Worm (Caenorhabditis elegans) whole organism, L1 larva: ENCODE results near the gene frpr-10.

ENCODE experiments used
- C04F5.9 ChIP-seq: sonication (generic microtip); optimal IDR thresholded peaks from 2 replicates; lab custom pipeline; 2016; ENCODE audit warnings: missing genetic modification characterization, missing compliant biosample characterization
- C34B4.2 ChIP-seq: sonication (generic microtip); optimal IDR thresholded peaks from 2 replicates; lab custom pipeline; 2017; ENCODE audit warnings: mild to moderate bottlenecking, missing genetic modification characterization, missing compliant biosample characterization
- aha-1 ChIP-seq: fragments of 150-350 bp; optimal IDR thresholded peaks from 2 replicates; lab custom pipeline; 2014; ENCODE audit warnings: missing biosample characterization, missing genetic modification characterization
- alr-1 ChIP-seq: fragments of 200-800 bp; sonication (Bioruptor generic); optimal IDR thresholded peaks from 2 replicates; lab custom pipeline; 2018; ENCODE audit warnings: borderline replicate concordance, mild to moderate bottlenecking, missing genetic modification characterization, missing compliant biosample characterization
- aly-2 ChIP-seq: fragments of 150-350 bp; optimal IDR thresholded peaks from 2 replicates; lab custom pipeline; 2014; ENCODE audit warnings: missing biosample characterization, missing genetic modification characterization
- ama-1 ChIP-seq: fragments of 150-350 bp; optimal IDR thresholded peaks from 2 replicates; lab custom pipeline; 2014
- blmp-1 ChIP-seq: fragments of 150-350 bp; optimal IDR thresholded peaks from 2 replicates; lab custom pipeline; 2014; ENCODE audit warnings: missing biosample characterization, missing genetic modification characterization
- ceh-8 ChIP-seq: fragments of 200-800 bp; sonication (Bioruptor generic); optimal IDR thresholded peaks from 2 replicates; lab custom pipeline; 2018; ENCODE audit warnings: mild to moderate bottlenecking, missing genetic modification characterization, moderate library complexity, missing compliant biosample characterization
- ceh-82 ChIP-seq, 3 experiments: fragments of 150-350 bp in 1 of 3; sonication (generic microtip) in 2 of 3; optimal IDR thresholded peaks; 2 replicates each; lab custom pipeline; 2014 to 2017; ENCODE audit warnings: missing biosample characterization in 3 of 3, missing genetic modification characterization in 3 of 3
- dsc-1 ChIP-seq: sonication (generic microtip); optimal IDR thresholded peaks from 2 replicates; lab custom pipeline; 2016; ENCODE audit warnings: mild to moderate bottlenecking, missing genetic modification characterization, missing compliant biosample characterization
- efl-3 ChIP-seq: fragments of 200-800 bp; sonication (Bioruptor generic); optimal IDR thresholded peaks from 2 replicates; lab custom pipeline; 2018; ENCODE audit warnings: mild to moderate bottlenecking, missing genetic modification characterization, missing compliant biosample characterization
- egl-13 ChIP-seq: sonication (generic microtip); optimal IDR thresholded peaks from 2 replicates; lab custom pipeline; 2016; ENCODE audit warnings: missing genotype, missing genetic modification reagents, missing genetic modification characterization, missing compliant biosample characterization
- elt-2 ChIP-seq: sonication (generic microtip); optimal IDR thresholded peaks from 2 replicates; lab custom pipeline; 2016; ENCODE audit warnings: missing genetic modification characterization, mild to moderate bottlenecking, inconsistent platforms, missing compliant biosample characterization, missing genetic modification reagents
- ets-5 ChIP-seq: fragments of 200-800 bp; sonication (Bioruptor generic); IDR thresholded peaks from 2 replicates; pipeline ENCODE4 v1.3.6; 2022; ENCODE audit warnings: missing genetic modification characterization, missing compliant biosample characterization
- fkh-10 ChIP-seq: sonication (generic microtip); optimal IDR thresholded peaks from 2 replicates; lab custom pipeline; 2017; ENCODE audit warnings: missing biosample characterization, missing genetic modification reagents, missing genetic modification characterization
- fkh-4 ChIP-seq: sonication (generic microtip); optimal IDR thresholded peaks from 2 replicates; lab custom pipeline; 2016; ENCODE audit warnings: missing compliant biosample characterization, missing genetic modification characterization, borderline replicate concordance
- hlh-17 ChIP-seq: fragments of 200-800 bp; sonication (Bioruptor generic); optimal IDR thresholded peaks from 2 replicates; lab custom pipeline; 2018; ENCODE audit warnings: missing genetic modification characterization, mild to moderate bottlenecking, missing compliant biosample characterization, moderate library complexity, borderline replicate concordance
- hlh-4 ChIP-seq: sonication (generic microtip); optimal IDR thresholded peaks from 2 replicates; lab custom pipeline; 2016; ENCODE audit warnings: mild to moderate bottlenecking, missing genetic modification characterization, missing compliant biosample characterization
- hpl-2 ChIP-seq: fragments of 150-350 bp; optimal IDR thresholded peaks from 2 replicates; lab custom pipeline; 2014; ENCODE audit warnings: missing biosample characterization, missing genetic modification reagents, missing genetic modification characterization
- irx-1 ChIP-seq: sonication (generic microtip); optimal IDR thresholded peaks from 2 replicates; lab custom pipeline; 2016; ENCODE audit warnings: missing genetic modification characterization, missing compliant biosample characterization
- jun-1 ChIP-seq: fragments of 150-350 bp; optimal IDR thresholded peaks from 2 replicates; lab custom pipeline; 2014; ENCODE audit warnings: missing biosample characterization, missing genetic modification reagents, missing genetic modification characterization
- lin-13 ChIP-seq: fragments of 150-350 bp; optimal IDR thresholded peaks from 2 replicates; lab custom pipeline; 2014; ENCODE audit warnings: missing biosample characterization, missing genetic modification reagents, missing genetic modification characterization
- lin-15B ChIP-seq: fragments of 150-350 bp; sonication (generic microtip); optimal IDR thresholded peaks from 3 replicates; lab custom pipeline; 2014; ENCODE audit warnings: missing biosample characterization, missing genetic modification characterization
- lin-35 ChIP-seq, 2 experiments: fragments of 150-350 bp; optimal IDR thresholded peaks; 2 replicates each; lab custom pipeline; 2014; ENCODE audit warnings: missing biosample characterization in 2 of 2, missing genetic modification characterization in 2 of 2, missing genetic modification reagents in 2 of 2
- lin-39 ChIP-seq: fragments of 150-350 bp; optimal IDR thresholded peaks from 2 replicates; lab custom pipeline; 2014; ENCODE audit warnings: missing biosample characterization, missing genetic modification reagents, missing genetic modification characterization
- lir-3 ChIP-seq: sonication (generic microtip); optimal IDR thresholded peaks from 2 replicates; lab custom pipeline; 2016; ENCODE audit warnings: mild to moderate bottlenecking, missing genetic modification characterization, moderate library complexity, missing compliant biosample characterization; ENCODE audit not compliant: poor library complexity
- mab-9 ChIP-seq: fragments of 200-800 bp; sonication (Bioruptor generic); IDR thresholded peaks from 2 replicates; pipeline ENCODE4 v1.3.6; 2022; ENCODE audit warnings: missing genetic modification reagents, missing genetic modification characterization, missing compliant biosample characterization
- mep-1 ChIP-seq: fragments of 150-350 bp; optimal IDR thresholded peaks from 2 replicates; lab custom pipeline; 2014; ENCODE audit warnings: missing biosample characterization, missing genetic modification characterization
- nhr-11 ChIP-seq: fragments of 150-350 bp; optimal IDR thresholded peaks from 2 replicates; lab custom pipeline; 2014; ENCODE audit warnings: missing biosample characterization, missing genetic modification characterization
- nhr-20 ChIP-seq: sonication (generic microtip); optimal IDR thresholded peaks from 2 replicates; lab custom pipeline; 2016; ENCODE audit warnings: mild to moderate bottlenecking, missing genetic modification characterization, missing compliant biosample characterization
- nhr-237 ChIP-seq: fragments of 150-350 bp; optimal IDR thresholded peaks from 2 replicates; lab custom pipeline; 2014; ENCODE audit warnings: missing biosample characterization, missing genetic modification characterization
- nhr-28 ChIP-seq: fragments of 150-350 bp; optimal IDR thresholded peaks from 2 replicates; lab custom pipeline; 2014; ENCODE audit warnings: missing biosample characterization, missing genetic modification characterization
- nhr-47 ChIP-seq: sonication (generic microtip); optimal IDR thresholded peaks from 2 replicates; lab custom pipeline; 2016; ENCODE audit warnings: mild to moderate bottlenecking, missing genetic modification characterization, moderate library complexity, missing compliant biosample characterization
- nhr-71 ChIP-seq: sonication (generic microtip); optimal IDR thresholded peaks from 2 replicates; lab custom pipeline; 2016; ENCODE audit warnings: mild to moderate bottlenecking, missing genetic modification characterization, moderate library complexity, missing compliant biosample characterization
- nhr-76 ChIP-seq: sonication (generic microtip); optimal IDR thresholded peaks from 2 replicates; lab custom pipeline; 2017; ENCODE audit warnings: missing biosample characterization, missing genetic modification characterization
- nhr-77 ChIP-seq: fragments of 150-350 bp; optimal IDR thresholded peaks from 2 replicates; lab custom pipeline; 2014; ENCODE audit warnings: missing biosample characterization, missing genetic modification characterization
- nhr-84 ChIP-seq: sonication (generic microtip); optimal IDR thresholded peaks from 2 replicates; lab custom pipeline; 2017; ENCODE audit warnings: missing biosample characterization, missing genetic modification characterization
- nhr-85 ChIP-seq: sonication (generic microtip); peaks from one replicate; lab custom pipeline; 2016; ENCODE audit warnings: missing genetic modification characterization, inconsistent platforms, missing compliant biosample characterization
- pax-3 ChIP-seq: fragments of 200-800 bp; sonication (Bioruptor generic); optimal IDR thresholded peaks from 2 replicates; lab custom pipeline; 2018; ENCODE audit warnings: mild to moderate bottlenecking, missing genetic modification characterization, moderate library complexity, missing compliant biosample characterization
- pqm-1 ChIP-seq: sonication (generic microtip); optimal IDR thresholded peaks from 3 replicates; lab custom pipeline; 2017; ENCODE audit warnings: missing biosample characterization, missing genetic modification characterization
- rnt-1 ChIP-seq: sonication (generic microtip); optimal IDR thresholded peaks from 2 replicates; lab custom pipeline; 2016; ENCODE audit warnings: mild to moderate bottlenecking, missing genetic modification characterization, moderate library complexity, missing compliant biosample characterization
- skn-1 ChIP-seq: fragments of 150-350 bp; optimal IDR thresholded peaks from 2 replicates; lab custom pipeline; 2014; ENCODE audit warnings: missing biosample characterization, missing genetic modification characterization
- snu-23 ChIP-seq: sonication (generic microtip); optimal IDR thresholded peaks from 2 replicates; lab custom pipeline; 2016; ENCODE audit warnings: missing genetic modification characterization, missing compliant biosample characterization
- sox-4 ChIP-seq: sonication (generic microtip); optimal IDR thresholded peaks from 2 replicates; lab custom pipeline; 2016; ENCODE audit warnings: missing genetic modification characterization, missing compliant biosample characterization
- sptf-1 ChIP-seq: fragments of 150-350 bp; optimal IDR thresholded peaks from 2 replicates; lab custom pipeline; 2014; ENCODE audit warnings: missing biosample characterization, missing genetic modification characterization
- swsn-7 ChIP-seq: sonication (generic microtip); optimal IDR thresholded peaks from 2 replicates; lab custom pipeline; 2016; ENCODE audit warnings: missing genetic modification characterization, missing compliant biosample characterization
- unc-130 ChIP-seq: fragments of 150-350 bp; optimal IDR thresholded peaks from 2 replicates; lab custom pipeline; 2017; ENCODE audit warnings: missing biosample characterization, missing genetic modification characterization, inconsistent platforms
- unc-30 ChIP-seq: sonication (generic microtip); optimal IDR thresholded peaks from 2 replicates; lab custom pipeline; 2017; ENCODE audit warnings: missing biosample characterization, missing genetic modification characterization
- unc-62 ChIP-seq: fragments of 150-350 bp; optimal IDR thresholded peaks from 2 replicates; lab custom pipeline; 2014; ENCODE audit warnings: missing biosample characterization, missing genetic modification reagents, missing genetic modification characterization
- unc-86 ChIP-seq: sonication (generic microtip); optimal IDR thresholded peaks from 2 replicates; lab custom pipeline; 2016; ENCODE audit warnings: missing genetic modification characterization, missing compliant biosample characterization
- unc-98 ChIP-seq: fragments of 200-800 bp; sonication (Bioruptor generic); IDR thresholded peaks from 2 replicates; pipeline ENCODE4 v1.3.6; 2022; ENCODE audit warnings: missing genetic modification characterization, missing compliant biosample characterization
- zag-1 ChIP-seq: fragments of 150-350 bp; optimal IDR thresholded peaks from 2 replicates; lab custom pipeline; 2014; ENCODE audit warnings: missing biosample characterization, missing genetic modification characterization
- zip-4 ChIP-seq: fragments of 200-800 bp; sonication (Bioruptor generic); optimal IDR thresholded peaks from 2 replicates; lab custom pipeline; 2018; ENCODE audit warnings: mild to moderate bottlenecking, missing genetic modification characterization, moderate library complexity, missing compliant biosample characterization
- ztf-11 ChIP-seq, 2 experiments: sonication (generic microtip); optimal IDR thresholded peaks; 2 replicates each; lab custom pipeline; 2016 to 2017; ENCODE audit warnings: missing genetic modification characterization in 2 of 2, missing biosample characterization in 1 of 2, missing compliant biosample characterization in 1 of 2

Gene frpr-10

DNA sequence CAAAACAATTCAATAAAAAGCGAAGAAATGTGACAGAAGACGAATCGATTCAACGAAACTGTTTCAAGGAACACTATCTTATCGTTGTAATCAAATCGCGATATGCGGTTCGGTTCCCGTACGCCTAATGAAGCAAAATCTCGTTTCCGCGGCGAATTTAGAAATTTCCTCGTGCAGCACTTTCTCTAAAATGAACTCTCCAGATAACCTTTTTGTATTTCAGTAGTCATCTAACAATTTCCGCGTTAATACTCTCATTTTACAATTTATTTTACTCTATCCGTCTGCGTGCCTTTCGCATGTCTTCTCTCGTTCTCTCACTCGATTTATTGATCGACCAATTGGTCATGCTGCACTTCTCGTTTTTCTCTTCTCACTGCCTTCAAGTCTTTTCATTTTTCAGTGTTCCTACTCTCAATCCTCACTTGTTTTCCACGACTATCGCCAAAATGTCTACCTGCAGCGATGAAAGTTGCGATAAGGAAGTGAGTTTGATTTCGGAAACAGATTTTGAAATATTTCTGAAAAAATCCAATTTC lies 47.3 kb upstream of the frpr-10 start, which contains the start of the genes npp-27 and ntl-4 (continued):
- no peak for TF ChIP-seq jun-1 (tag; lab: Kevin White, UChicago)
- TF ChIP-seq nhr-237 (tag; lab: Kevin White, UChicago), result no peak
- TF ChIP-seq efl-3 (GFP tag; lab: Kevin White, UChicago), result no peak
- TF ChIP-seq unc-98, result no peak
- no peak for TF ChIP-seq hlh-4 (tag; lab: Kevin White, UChicago)
- no peak for TF ChIP-seq nhr-77 (tag; lab: Kevin White, UChicago)
- no peak for TF ChIP-seq fkh-4
- TF ChIP-seq blmp-1 (tag; lab: Kevin White, UChicago), result peak; percentile 18
- no peak for TF ChIP-seq ceh-8 (GFP tag; lab: Kevin White, UChicago)
- TF ChIP-seq lir-3 (tag; lab: Kevin White, UChicago), result no peak
- TF ChIP-seq dsc-1 (tag; lab: Kevin White, UChicago), result peak; percentile 32
- TF ChIP-seq mep-1 (tag; lab: Kevin White, UChicago), result no peak
- no peak for TF ChIP-seq lin-15B (tag; lab: Kevin White, UChicago)
- no peak for TF ChIP-seq sptf-1 (tag; lab: Kevin White, UChicago)
- no peak for TF ChIP-seq aha-1
- TF ChIP-seq elt-2 (tag; lab: Kevin White, UChicago), result no peak
- TF ChIP-seq ama-1 (lab: Kevin White, UChicago), result peak; percentile 57
- TF ChIP-seq pax-3 (tag; lab: Kevin White, UChicago), result no peak
- TF ChIP-seq C34B4.2 (tag; lab: Kevin White, UChicago), result no peak
- no peak for TF ChIP-seq nhr-47 (tag; lab: Kevin White, UChicago)
- no peak for TF ChIP-seq C04F5.9 (tag; lab: Kevin White, UChicago)
- no peak for TF ChIP-seq fkh-10 (GFP tag; lab: Kevin White, UChicago)
- peak; percentile 2 for TF ChIP-seq rnt-1
- no peak for TF ChIP-seq zip-4
- TF ChIP-seq alr-1 (tag; lab: Kevin White, UChicago), result no peak
- TF ChIP-seq hpl-2 (GFP tag; lab: Kevin White, UChicago), result no peak
- no peak for TF ChIP-seq ets-5 (GFP tag; lab: Robert Waterston, UW)
- TF ChIP-seq nhr-11 (tag; lab: Kevin White, UChicago), result no peak
- peak; percentile 18 for TF ChIP-seq nhr-85
- TF ChIP-seq hlh-17 (GFP tag; lab: Kevin White, UChicago), result no peak
- peak; percentile 33 for TF ChIP-seq snu-23 (GFP tag; lab: Kevin White, UChicago)
- peak; percentile 53 for TF ChIP-seq nhr-71 (tag; lab: Kevin White, UChicago)
- TF ChIP-seq lin-13, result no peak
- no peak for TF ChIP-seq nhr-28 (tag; lab: Kevin White, UChicago)
- TF ChIP-seq mab-9 (GFP tag; lab: Robert Waterston, UW), result no peak
- no peak for TF ChIP-seq unc-86 (tag; lab: Kevin White, UChicago)
- TF ChIP-seq unc-130 (tag; lab: Kevin White, UChicago), result no peak
- no peak for TF ChIP-seq skn-1 (tag; lab: Kevin White, UChicago)
- TF ChIP-seq lin-39, result no peak
- TF ChIP-seq unc-30 (tag; lab: Kevin White, UChicago), result no peak
- peak; percentile 21 to 51 for TF ChIP-seq lin-35 (GFP tag; optimal IDR thresholded peaks at IDR 0.05; lab: Kevin White, UChicago)
- TF ChIP-seq nhr-76 (tag; lab: Kevin White, UChicago), result no peak
- no peak for TF ChIP-seq ztf-11 (tag; optimal IDR thresholded peaks at IDR 0.05; lab: Kevin White, UChicago)
- no peak for TF ChIP-seq zag-1 (tag; lab: Kevin White, UChicago)
- peak; percentile 41 for TF ChIP-seq nhr-20 (tag; lab: Kevin White, UChicago)
- no peak for TF ChIP-seq sox-4 (tag; lab: Kevin White, UChicago)
- TF ChIP-seq swsn-7, result peak; percentile 37
- TF ChIP-seq ceh-82 (tag; optimal IDR thresholded peaks at IDR 0.05; lab: Kevin White, UChicago), result no peak
- no peak for TF ChIP-seq pqm-1 (tag; lab: Kevin White, UChicago)
- no peak for TF ChIP-seq unc-62 (GFP tag; lab: Kevin White, UChicago)
- no peak for TF ChIP-seq nhr-84 (tag; lab: Kevin White, UChicago)
- TF ChIP-seq aly-2 (tag; lab: Kevin White, UChicago), result no peak
- TF ChIP-seq egl-13, result no peak
- no peak for TF ChIP-seq irx-1 (tag; lab: Kevin White, UChicago)
